Fruit fly (Drosophila melanogaster): Measurements from ENCODE around the gene CG44329.

The CG44329 gene

DNA sequence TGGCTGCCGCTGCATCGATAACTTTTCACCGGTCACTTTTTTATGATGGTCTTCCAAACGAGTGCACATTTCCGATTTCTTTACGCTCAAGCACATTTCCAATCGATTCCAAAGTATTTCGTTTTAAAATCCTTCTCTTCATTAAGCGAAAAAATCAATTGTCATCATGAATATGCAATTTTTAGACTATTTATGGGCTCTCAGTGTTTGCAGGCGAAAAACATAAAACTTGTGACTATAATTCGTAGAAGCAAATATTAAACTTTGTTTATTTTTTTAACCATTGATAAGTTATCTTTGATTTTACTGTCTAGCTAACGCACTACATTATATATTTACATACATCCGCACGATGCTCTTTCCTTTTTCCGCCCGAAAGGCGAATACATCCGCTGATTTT lies 4.1 kb downstream of the CG44329 start, which contains the start of gene Prosbeta2R1:
Prosbeta2R1 (plus strand) TSS at position 301 of the 400 bp plus-strand sequence.
- TF ChIP-seq Hr83 (GFP tag; optimal IDR thresholded peaks at IDR 0.05; ENCODE audit: poor library complexity, severe bottlenecking) (no peak), rgr (GFP tag; optimal IDR thresholded peaks at IDR 0.05) (no peak), CG9705 (GFP tag; optimal IDR thresholded peaks at IDR 0.05) (no peak), Mio (GFP tag; optimal IDR thresholded peaks at IDR 0.05) (no peak), woc (GFP tag; optimal IDR thresholded peaks at IDR 0.05) (no peak), N (GFP tag; optimal IDR thresholded peaks at IDR 0.05) (no peak), Hnf4 (GFP tag; optimal IDR thresholded peaks at IDR 0.05) (no peak), foxo (GFP tag; optimal IDR thresholded peaks at IDR 0.05) (no peak), sv (GFP tag; optimal IDR thresholded peaks at IDR 0.05) (no peak), Dif (GFP tag; optimal IDR thresholded peaks at IDR 0.05; ENCODE audit: partially characterized antibody) (no peak), dl (GFP tag; optimal IDR thresholded peaks at IDR 0.05; ENCODE audit: insufficient read depth in 1 of 2, partially characterized antibody in 2 of 2) (no peak), ey (GFP tag; optimal IDR thresholded peaks at IDR 0.05) (no peak), h (GFP tag; optimal IDR thresholded peaks at IDR 0.05) (no peak), Myc (optimal IDR thresholded peaks at IDR 0.05) (no peak), br (GFP tag; optimal IDR thresholded peaks at IDR 0.05) (no peak), HLH106 (tag; optimal IDR thresholded peaks at IDR 0.05) (no peak), GATAd (GFP tag; optimal IDR thresholded peaks at IDR 0.05) (no peak), pan (optimal IDR thresholded peaks at IDR 0.05) (no peak)

DNA sequence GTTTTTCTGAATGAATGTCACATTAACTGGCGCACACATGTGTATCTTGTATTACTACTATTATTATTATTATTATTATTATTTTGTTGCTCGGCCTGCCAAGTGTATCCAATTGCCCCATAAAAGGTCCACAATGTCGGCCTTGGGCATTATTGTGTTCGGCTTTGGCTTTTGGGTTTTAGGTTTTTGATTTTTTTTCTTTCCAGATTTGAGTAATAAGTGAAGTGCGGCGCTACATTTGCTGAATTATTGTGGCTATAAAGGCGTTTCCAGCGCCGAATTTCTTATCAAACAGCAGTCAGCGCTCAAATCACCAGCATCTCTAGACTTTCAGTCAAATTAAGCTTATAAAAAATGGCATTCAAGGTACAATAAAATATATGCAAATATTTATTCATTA lies 8.4 kb downstream of the CG44329 start, which contains the start of gene Cpr5C:
Cpr5C (plus strand) TSS at position 301 of the 400 bp plus-strand sequence.
- no peak for TF ChIP-seq CrebA (GFP tag; optimal IDR thresholded peaks at IDR 0.05; ENCODE audit: borderline replicate concordance)
- no peak for TF ChIP-seq Rel (GFP tag; optimal IDR thresholded peaks at IDR 0.05)
- TF ChIP-seq Rel (tag; optimal IDR thresholded peaks at IDR 0.05): no peak
- no peak for TF ChIP-seq dsf (GFP tag; optimal IDR thresholded peaks at IDR 0.05; ENCODE audit: borderline replicate concordance)
- TF ChIP-seq GATAd (GFP tag; optimal IDR thresholded peaks at IDR 0.05): no peak
- no peak for TF ChIP-seq Dif (GFP tag; optimal IDR thresholded peaks at IDR 0.05; ENCODE audit: partially characterized antibody)
- no peak for TF ChIP-seq br (GFP tag; optimal IDR thresholded peaks at IDR 0.05)
- no peak for TF ChIP-seq CG32264 (GFP tag; optimal IDR thresholded peaks at IDR 0.05)
- TF ChIP-seq dl (GFP tag; optimal IDR thresholded peaks at IDR 0.05; ENCODE audit: insufficient read depth in 1 of 2, partially characterized antibody in 2 of 2): no peak
- no peak for TF ChIP-seq Abd-B (GFP tag; optimal IDR thresholded peaks at IDR 0.05)
- TF ChIP-seq Hr83 (GFP tag; optimal IDR thresholded peaks at IDR 0.05; ENCODE audit: poor library complexity, severe bottlenecking): no peak
- no peak for TF ChIP-seq Mio (GFP tag; optimal IDR thresholded peaks at IDR 0.05)
- no peak for TF ChIP-seq pan (optimal IDR thresholded peaks at IDR 0.05)
- no peak for TF ChIP-seq sv (GFP tag; optimal IDR thresholded peaks at IDR 0.05)
- no peak for TF ChIP-seq h (GFP tag; optimal IDR thresholded peaks at IDR 0.05)

DNA sequence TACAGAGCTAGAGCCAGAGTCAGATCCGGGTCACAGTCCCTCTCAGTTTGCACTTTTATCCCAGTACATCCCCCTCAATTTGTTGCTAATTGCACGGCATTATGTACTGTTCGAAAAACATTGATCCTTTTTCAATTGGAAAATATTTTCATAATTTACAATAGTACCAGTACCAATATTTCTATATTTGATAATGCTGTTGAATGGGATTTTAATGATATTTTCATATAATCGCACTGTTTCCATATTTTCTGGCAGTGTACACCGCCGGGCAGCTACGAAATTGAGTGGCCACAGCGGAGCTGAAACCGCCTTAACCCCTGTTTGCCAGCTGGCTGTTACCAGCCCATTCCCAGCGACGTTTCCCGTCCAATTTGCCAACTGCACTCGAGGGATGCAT lies 12.1 kb downstream of the CG44329 start:
- TF ChIP-seq dl (GFP tag; optimal IDR thresholded peaks at IDR 0.05; ENCODE audit: insufficient read depth in 1 of 2, partially characterized antibody in 2 of 2) (no peak), Sp1 (GFP tag; optimal IDR thresholded peaks at IDR 0.05) (no peak), h (GFP tag; optimal IDR thresholded peaks at IDR 0.05) (peak; percentile 11), rgr (GFP tag; optimal IDR thresholded peaks at IDR 0.05) (no peak), N (GFP tag; optimal IDR thresholded peaks at IDR 0.05) (no peak), brk (GFP tag; optimal IDR thresholded peaks at IDR 0.05) (no peak), Hr83 (GFP tag; optimal IDR thresholded peaks at IDR 0.05; ENCODE audit: poor library complexity, severe bottlenecking) (no peak), dmrt93B (GFP tag; optimal IDR thresholded peaks at IDR 0.05) (no peak), HLH106 (tag; optimal IDR thresholded peaks at IDR 0.05) (peak; percentile 21), Dif (GFP tag; optimal IDR thresholded peaks at IDR 0.05; ENCODE audit: partially characterized antibody) (no peak), CrebA (GFP tag; optimal IDR thresholded peaks at IDR 0.05; ENCODE audit: borderline replicate concordance) (no peak), Abd-B (GFP tag; optimal IDR thresholded peaks at IDR 0.05) (no peak), dsf (GFP tag; optimal IDR thresholded peaks at IDR 0.05; ENCODE audit: borderline replicate concordance) (no peak), psq (GFP tag; optimal IDR thresholded peaks at IDR 0.05) (no peak), Hr78 (GFP tag; optimal IDR thresholded peaks at IDR 0.05) (no peak), Rel (GFP tag; optimal IDR thresholded peaks at IDR 0.05) (no peak), Rel (tag; optimal IDR thresholded peaks at IDR 0.05) (no peak), sv (GFP tag; optimal IDR thresholded peaks at IDR 0.05) (no peak), foxo (GFP tag; optimal IDR thresholded peaks at IDR 0.05) (peak in 1 of 2 experiments; percentile 5), Hnf4 (GFP tag; optimal IDR thresholded peaks at IDR 0.05) (no peak), lola (GFP tag; optimal IDR thresholded peaks at IDR 0.05) (no peak), CG32264 (GFP tag; optimal IDR thresholded peaks at IDR 0.05) (no peak), Dfd (GFP tag; optimal IDR thresholded peaks at IDR 0.05) (no peak), GATAd (GFP tag; optimal IDR thresholded peaks at IDR 0.05) (no peak), woc (GFP tag; optimal IDR thresholded peaks at IDR 0.05) (no peak), Jra (GFP tag; optimal IDR thresholded peaks at IDR 0.05) (no peak), jim (GFP tag; optimal IDR thresholded peaks at IDR 0.05) (no peak), Myc (optimal IDR thresholded peaks at IDR 0.05) (no peak), fru (GFP tag; optimal IDR thresholded peaks at IDR 0.05) (no peak), sage (GFP tag; optimal IDR thresholded peaks at IDR 0.05) (no peak), pan (optimal IDR thresholded peaks at IDR 0.05) (no peak), ey (GFP tag; optimal IDR thresholded peaks at IDR 0.05) (peak; percentile 0), tai (GFP tag; optimal IDR thresholded peaks at IDR 0.05) (no peak), br (GFP tag; optimal IDR thresholded peaks at IDR 0.05) (no peak)

Measured in whole organism, wandering third instar larva.